Worm (Caenorhabditis elegans): ENCODE measurements around the gene cest-16.

DNA sequence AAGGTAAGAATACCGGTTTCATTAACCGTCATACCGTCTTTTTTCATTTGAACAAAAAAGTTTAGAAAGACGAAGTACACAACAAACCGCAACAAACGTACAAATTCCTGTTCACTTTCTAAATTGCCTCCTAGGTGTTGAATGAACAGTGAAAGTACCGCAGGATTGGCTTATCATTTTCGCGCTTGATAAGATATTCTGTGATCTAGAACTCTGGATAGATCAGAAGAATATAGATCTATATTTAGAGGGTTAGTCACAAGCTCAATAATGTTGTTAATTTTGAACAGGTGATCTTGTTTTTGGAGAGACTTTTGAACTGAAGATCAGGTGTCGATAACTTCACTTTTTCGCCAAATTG lies 45.1 kb upstream of the cest-16 start:
- TF ChIP-seq nhr-28 (tag; optimal IDR thresholded peaks at IDR 0.05) (no peak), egl-27 (tag; optimal IDR thresholded peaks at IDR 0.05) (no peak), fos-1 (tag; optimal IDR thresholded peaks at IDR 0.05) (no peak), pha-4 (tag; optimal IDR thresholded peaks at IDR 0.05) (no peak), ceh-28 (tag; optimal IDR thresholded peaks at IDR 0.05) (no peak), lsy-12 (tag; optimal IDR thresholded peaks at IDR 0.05) (no peak), ceh-16 (tag; optimal IDR thresholded peaks at IDR 0.05) (no peak), R02D3.7 (tag; optimal IDR thresholded peaks at IDR 0.05) (no peak), nfya-1 (tag; optimal IDR thresholded peaks at IDR 0.05; ENCODE audit: insufficient read depth) (no peak), tbx-2 (tag; optimal IDR thresholded peaks at IDR 0.05) (no peak), eor-1 (tag; optimal IDR thresholded peaks at IDR 0.05) (no peak), unc-62 (GFP tag; optimal IDR thresholded peaks at IDR 0.05) (no peak)
